In the genomic region with DNA sequence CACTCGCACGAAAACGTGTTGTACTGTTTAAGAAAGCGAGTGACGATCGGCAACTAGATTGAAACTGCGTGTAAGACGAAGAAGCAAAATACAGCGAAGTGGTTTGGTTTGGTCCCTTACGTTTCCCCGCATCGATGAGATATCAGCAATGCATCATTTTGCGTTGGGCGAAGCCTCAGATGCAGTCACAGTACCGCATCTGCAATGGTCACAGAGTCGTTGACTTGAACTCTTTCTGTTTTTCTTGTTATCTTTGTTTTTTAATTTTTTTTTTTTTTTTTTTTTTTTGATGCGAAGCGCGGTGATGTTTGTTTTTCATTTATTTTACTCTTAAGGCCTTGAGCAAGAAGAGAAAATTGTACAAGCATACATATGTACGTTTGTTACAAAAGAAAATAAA, we compare ENCODE assay signal across 3 fruit fly cellular contexts.
TF ChIP-seq lines count a peak whose summit lies in the region.

No protein-coding gene starts in this region.

- no peak for TF ChIP-seq CTCF in whole organism, embryonic (GFP tag; optimal IDR thresholded peaks at IDR 0.05; lab: Kevin White, UChicago)

TF ChIP-seq in whole organism, embryonic, 481 proteins besides CTCF, POLR2A, EP300 and RAD21:
- TF ChIP-seq CG13287 (GFP tag; IDR thresholded peaks at IDR 0.05; lab: Robert Waterston, UW; ENCODE audit: partially characterized antibody) (no peak), bsh (GFP tag; optimal IDR thresholded peaks at IDR 0.05; lab: Kevin White, UChicago) (peak in 1 of 2 experiments; percentile 68), sens (GFP tag; lab: Kevin White, UChicago) (no peak), CG10462 (GFP tag; optimal IDR thresholded peaks at IDR 0.05; lab: Kevin White, UChicago) (no peak), Hr51 (GFP tag; optimal IDR thresholded peaks at IDR 0.05; lab: Kevin White, UChicago) (no peak), jing (GFP tag; optimal IDR thresholded peaks at IDR 0.05; lab: Kevin White, UChicago) (no peak), Ets65A (GFP tag; lab: Kevin White, UChicago) (peak; percentile 51), ftz-f1 (GFP tag; optimal IDR thresholded peaks at IDR 0.05; lab: Kevin White, UChicago) (no peak), Oli (tag; optimal IDR thresholded peaks at IDR 0.05; lab: Kevin White, UChicago) (no peak), Vsx1 (GFP tag; optimal IDR thresholded peaks at IDR 0.05; lab: Kevin White, UChicago) (no peak), jigr1 (GFP tag; IDR thresholded peaks at IDR 0.05; lab: Robert Waterston, UW) (no peak), HLH4C (GFP tag; IDR thresholded peaks at IDR 0.05; lab: Robert Waterston, UW; ENCODE audit: partially characterized antibody) (0 out of 3 replicates have a peak, but pooled peaks have one; percentile 17), danr (GFP tag; IDR thresholded peaks at IDR 0.05; lab: Robert Waterston, UW) (no peak), CG2199 (GFP tag; IDR thresholded peaks at IDR 0.05; lab: Robert Waterston, UW) (peak; percentile 88), nom (GFP tag; optimal IDR thresholded peaks at IDR 0.05; lab: Kevin White, UChicago) (peak; percentile 69), CG11085 (GFP tag; IDR thresholded peaks at IDR 0.05; lab: Robert Waterston, UW) (no peak), CG6689 (GFP tag; IDR thresholded peaks at IDR 0.05; lab: Robert Waterston, UW) (no peak), aop (GFP tag; IDR thresholded peaks at IDR 0.05; lab: Robert Waterston, UW) (no peak), CG10209 (GFP tag; optimal IDR thresholded peaks at IDR 0.05; lab: Kevin White, UChicago) (no peak), CG4328 (GFP tag; optimal IDR thresholded peaks at IDR 0.05; lab: Kevin White, UChicago) (no peak), hb (GFP tag; IDR thresholded peaks at IDR 0.05; lab: Robert Waterston, UW; ENCODE audit: partially characterized antibody) (no peak), CG32772 (GFP tag; IDR thresholded peaks at IDR 0.05; lab: Robert Waterston, UW) (no peak), gcm (GFP tag; optimal IDR thresholded peaks at IDR 0.05; lab: Kevin White, UChicago) (no peak), CG34224 (GFP tag; IDR thresholded peaks at IDR 0.05; lab: Robert Waterston, UW; ENCODE audit: partially characterized antibody) (no peak)
TF ChIP-seq in whole organism, embryonic: peak in this region for 5.

TF ChIP-seq in whole organism, prepupa, 60 proteins besides CTCF, POLR2A, EP300 and RAD21 (continues in another document):
- TF ChIP-seq CG3032 (tag; optimal IDR thresholded peaks at IDR 0.05; lab: Kevin White, UChicago) = peak; percentile 61
- peak in 1 of 2 experiments; percentile 59 for TF ChIP-seq salr (GFP tag; optimal IDR thresholded peaks at IDR 0.05; lab: Kevin White, UChicago)
- TF ChIP-seq svp (GFP tag; lab: Kevin White, UChicago) = peak; percentile 56
- peak; percentile 55 for TF ChIP-seq CG3919 (GFP tag; optimal IDR thresholded peaks at IDR 0.05; lab: Kevin White, UChicago)
- no peak for TF ChIP-seq CG8319 (GFP tag; optimal IDR thresholded peaks at IDR 0.05; lab: Kevin White, UChicago)
- peak; percentile 15 for TF ChIP-seq CG6792 (GFP tag; optimal IDR thresholded peaks at IDR 0.05; lab: Kevin White, UChicago)
- TF ChIP-seq CG15336 (GFP tag; IDR thresholded peaks at IDR 0.05; lab: Robert Waterston, UW) = no peak
- peak; percentile 47 for TF ChIP-seq pdm3 (GFP tag; optimal IDR thresholded peaks at IDR 0.05; lab: Kevin White, UChicago)
- TF ChIP-seq CG8632 (GFP tag; optimal IDR thresholded peaks at IDR 0.05; lab: Kevin White, UChicago) = peak; percentile 43
- TF ChIP-seq CG32006 (GFP tag; optimal IDR thresholded peaks at IDR 0.05; lab: Kevin White, UChicago) = no peak
- no peak for TF ChIP-seq eg (GFP tag; IDR thresholded peaks at IDR 0.05; lab: Robert Waterston, UW)
- no peak for TF ChIP-seq CG11294 (GFP tag; IDR thresholded peaks at IDR 0.05; lab: Robert Waterston, UW)
- no peak for TF ChIP-seq Sox14 (GFP tag; optimal IDR thresholded peaks at IDR 0.05; lab: Kevin White, UChicago)
- TF ChIP-seq net (GFP tag; optimal IDR thresholded peaks at IDR 0.05; lab: Kevin White, UChicago) = peak; percentile 77
- peak; percentile 8 for TF ChIP-seq CG10669 (GFP tag; optimal IDR thresholded peaks at IDR 0.05; lab: Kevin White, UChicago)
- no peak for TF ChIP-seq CG1621 (tag; optimal IDR thresholded peaks at IDR 0.05; lab: Kevin White, UChicago)
- peak; percentile 10 for TF ChIP-seq CG6276 (GFP tag; optimal IDR thresholded peaks at IDR 0.05; lab: Kevin White, UChicago)
- no peak for TF ChIP-seq CG11902 (GFP tag; optimal IDR thresholded peaks at IDR 0.05; lab: Kevin White, UChicago)
- peak; percentile 36 for TF ChIP-seq CG10631 (GFP tag; optimal IDR thresholded peaks at IDR 0.05; lab: Kevin White, UChicago)
- peak; percentile 53 for TF ChIP-seq Lpt (GFP tag; optimal IDR thresholded peaks at IDR 0.05; lab: Kevin White, UChicago)
- TF ChIP-seq CG34406 (GFP tag; optimal IDR thresholded peaks at IDR 0.05; lab: Kevin White, UChicago) = peak; percentile 43
- TF ChIP-seq fd59A (GFP tag; optimal IDR thresholded peaks at IDR 0.05; lab: Kevin White, UChicago) = no peak
- TF ChIP-seq vri (GFP tag; optimal IDR thresholded peaks at IDR 0.05; lab: Kevin White, UChicago) = no peak
- TF ChIP-seq CG7368 (GFP tag; optimal IDR thresholded peaks at IDR 0.05; lab: Kevin White, UChicago) = no peak
- TF ChIP-seq Sox15 (GFP tag; optimal IDR thresholded peaks at IDR 0.05; lab: Kevin White, UChicago) = no peak
- TF ChIP-seq dac (GFP tag; optimal IDR thresholded peaks at IDR 0.05; lab: Kevin White, UChicago) = no peak
- peak; percentile 79 for TF ChIP-seq Eip78C (GFP tag; lab: Kevin White, UChicago)
- no peak; the same call in 2 of the 3 replicates for TF ChIP-seq CG6163 (GFP tag; IDR thresholded peaks at IDR 0.05; lab: Robert Waterston, UW)
- peak; percentile 52 for TF ChIP-seq Eip75B (GFP tag; optimal IDR thresholded peaks at IDR 0.05; lab: Kevin White, UChicago)
- TF ChIP-seq Sox102F (GFP tag; optimal IDR thresholded peaks at IDR 0.05; lab: Kevin White, UChicago) = peak; percentile 55
- peak; percentile 42 for TF ChIP-seq OdsH (GFP tag; optimal IDR thresholded peaks at IDR 0.05; lab: Kevin White, UChicago)
- TF ChIP-seq topi (GFP tag; optimal IDR thresholded peaks at IDR 0.05; lab: Kevin White, UChicago) = no peak
- no peak for TF ChIP-seq Smox (GFP tag; optimal IDR thresholded peaks at IDR 0.05; lab: Kevin White, UChicago)
- no peak for TF ChIP-seq lz (GFP tag; optimal IDR thresholded peaks at IDR 0.05; lab: Kevin White, UChicago)

TF ChIP-seq in whole organism, pupa, 21 proteins besides CTCF, POLR2A, EP300 and RAD21:
- TF ChIP-seq CG9948 (tag; optimal IDR thresholded peaks at IDR 0.05; lab: Kevin White, UChicago) = no peak
- TF ChIP-seq CG8159 (tag; optimal IDR thresholded peaks at IDR 0.05; lab: Kevin White, UChicago) = peak; percentile 37
- TF ChIP-seq CG15710 (tag; optimal IDR thresholded peaks at IDR 0.05; lab: Kevin White, UChicago) = peak; percentile 61
- no peak for TF ChIP-seq CG13204 (GFP tag; optimal IDR thresholded peaks at IDR 0.05; lab: Kevin White, UChicago)
- no peak for TF ChIP-seq Ets98B (GFP tag; IDR thresholded peaks at IDR 0.05; lab: Robert Waterston, UW)
- peak; percentile 24 for TF ChIP-seq CG14655 (GFP tag; optimal IDR thresholded peaks at IDR 0.05; lab: Kevin White, UChicago)
- no peak for TF ChIP-seq D1 (tag; optimal IDR thresholded peaks at IDR 0.05; lab: Kevin White, UChicago)
- TF ChIP-seq CG34367 (tag; optimal IDR thresholded peaks at IDR 0.05; lab: Kevin White, UChicago) = peak; percentile 51
- 0 out of 2 replicates have a peak, but pooled peaks have one; percentile 19 for TF ChIP-seq CG32121 (GFP tag; IDR thresholded peaks at IDR 0.05; lab: Robert Waterston, UW)
- TF ChIP-seq Pif1A (GFP tag; optimal IDR thresholded peaks at IDR 0.05; lab: Kevin White, UChicago) = peak; percentile 78
- TF ChIP-seq CG8301 (tag; optimal IDR thresholded peaks at IDR 0.05; lab: Kevin White, UChicago) = no peak
- no peak for TF ChIP-seq CG10348 (GFP tag; IDR thresholded peaks at IDR 0.05; lab: Robert Waterston, UW)
- peak; percentile 56 for TF ChIP-seq gl (tag; optimal IDR thresholded peaks at IDR 0.05; lab: Kevin White, UChicago)
- TF ChIP-seq CG12605 (GFP tag; IDR thresholded peaks at IDR 0.05; lab: Robert Waterston, UW) = no peak; the same call in none of the 2 replicates
- peak; percentile 62 for TF ChIP-seq Pif1B (GFP tag; optimal IDR thresholded peaks at IDR 0.05; lab: Kevin White, UChicago)
- TF ChIP-seq rn (GFP tag; IDR thresholded peaks at IDR 0.05; lab: Robert Waterston, UW) = no peak
- TF ChIP-seq EcR (GFP tag; optimal IDR thresholded peaks at IDR 0.05; lab: Kevin White, UChicago) = no peak
- TF ChIP-seq Snoo (tag; optimal IDR thresholded peaks at IDR 0.05; lab: Kevin White, UChicago) = no peak
- no peak for TF ChIP-seq fd96Ca (GFP tag; IDR thresholded peaks at IDR 0.05; lab: Robert Waterston, UW)
- TF ChIP-seq CG17806 (tag; optimal IDR thresholded peaks at IDR 0.05; lab: Kevin White, UChicago) = peak; percentile 43

Comparison
In these comparisons a context has a peak if more than half of its experiments do, and no peak if none do; other contexts are left out.
1. Of the 7 proteins assayed by ChIP-seq in both whole organism, embryonic and whole organism, prepupa: peak only in whole organism, embryonic: none; only in whole organism, prepupa: Lpt and Sox102F; in both: none; in neither: 5.